Fruit fly (Drosophila melanogaster) whole organism, embryonic: ENCODE results near the gene Blm.
A peak's percentile ranks its signal among the peaks of the same experiment; 100 is the strongest.

ENCODE experiments used
- Bgb ChIP-seq: fragments of 200-800 bp; sonication (Bioruptor generic); IDR thresholded peaks from 2 replicates; pipeline ENCODE4 v1.3.6; 2022; ENCODE audit warnings: missing biosample characterization, missing genetic modification characterization; ENCODE audit not compliant: partially characterized antibody
- Blimp-1 ChIP-seq: fragments of 200-800 bp; sonication (Bioruptor generic); optimal IDR thresholded peaks from 3 replicates; lab custom pipeline; 2018; ENCODE audit warnings: missing biosample characterization, missing genetic modification characterization, mild to moderate bottlenecking, moderate library complexity, missing genetic modification reagents
- CG10654 ChIP-seq: fragments of 200-800 bp; sonication (Bioruptor generic); optimal IDR thresholded peaks from 2 replicates; lab custom pipeline; 2016; ENCODE audit warnings: missing biosample characterization, missing genetic modification characterization
- CG13894 ChIP-seq: fragments of 200-800 bp; sonication (Bioruptor generic); optimal IDR thresholded peaks from 3 replicates; lab custom pipeline; 2018; ENCODE audit warnings: missing biosample characterization, mild to moderate bottlenecking, missing genetic modification characterization, moderate library complexity
- CG14965 ChIP-seq: fragments of 200-800 bp; sonication (Bioruptor generic); optimal IDR thresholded peaks from 2 replicates; lab custom pipeline; 2016; ENCODE audit warnings: missing biosample characterization, missing genetic modification characterization, borderline replicate concordance
- CG15073 ChIP-seq: fragments of 200-800 bp; sonication (Bioruptor generic); optimal IDR thresholded peaks from 2 replicates; lab custom pipeline; 2016; ENCODE audit warnings: missing biosample characterization, missing genetic modification characterization
- CG16815 ChIP-seq: fragments of 200-800 bp; sonication (Bioruptor generic); optimal IDR thresholded peaks from 3 replicates; lab custom pipeline; 2017; ENCODE audit warnings: missing biosample characterization, mild to moderate bottlenecking, missing genetic modification characterization
- CG17385 ChIP-seq: fragments of 200-800 bp; sonication (Bioruptor generic); optimal IDR thresholded peaks from 3 replicates; lab custom pipeline; 2018; ENCODE audit warnings: missing biosample characterization, mild to moderate bottlenecking, missing genetic modification characterization
- CG2129 ChIP-seq: fragments of 200-800 bp; sonication (Bioruptor generic); IDR thresholded peaks from 2 replicates; pipeline ENCODE4 v1.3.6; 2022; ENCODE audit warnings: missing biosample characterization, missing genetic modification characterization; ENCODE audit not compliant: partially characterized antibody
- CG2199 ChIP-seq: fragments of 200-800 bp; sonication (Bioruptor generic); IDR thresholded peaks from 3 replicates; pipeline ENCODE4 v1.3.6; 2022; ENCODE audit warnings: missing biosample characterization, missing genetic modification characterization
- CG34224 ChIP-seq: fragments of 200-800 bp; sonication (Bioruptor generic); IDR thresholded peaks from 3 replicates; pipeline ENCODE4 v1.3.6; 2022; ENCODE audit warnings: missing biosample characterization, missing genetic modification characterization; ENCODE audit not compliant: partially characterized antibody
- CG42726 ChIP-seq: fragments of 200-800 bp; sonication (Bioruptor generic); IDR thresholded peaks from 2 replicates; pipeline ENCODE4 v1.3.6; 2022; ENCODE audit warnings: missing biosample characterization, missing genetic modification characterization; ENCODE audit not compliant: partially characterized antibody
- CG43689 ChIP-seq: fragments of 200-800 bp; sonication (Bioruptor generic); IDR thresholded peaks from 2 replicates; pipeline ENCODE4 v1.3.6; 2022; ENCODE audit warnings: missing biosample characterization, missing genetic modification characterization
- CG4617 ChIP-seq: fragments of 200-800 bp; sonication (Bioruptor generic); optimal IDR thresholded peaks from 3 replicates; lab custom pipeline; 2016; ENCODE audit warnings: missing biosample characterization, missing genetic modification characterization, borderline replicate concordance
- CG6654 ChIP-seq: fragments of 200-800 bp; sonication (Bioruptor generic); optimal IDR thresholded peaks from 2 replicates; lab custom pipeline; 2017; ENCODE audit warnings: missing biosample characterization, mild to moderate bottlenecking, missing genetic modification characterization
- CG7271 ChIP-seq: fragments of 200-800 bp; sonication (Bioruptor generic); optimal IDR thresholded peaks from 2 replicates; lab custom pipeline; 2018; ENCODE audit warnings: missing biosample characterization, mild to moderate bottlenecking, missing genetic modification characterization, moderate library complexity
- CG7786 ChIP-seq: fragments of 200-800 bp; sonication (Bioruptor generic); optimal IDR thresholded peaks from 2 replicates; lab custom pipeline; 2016; ENCODE audit warnings: missing biosample characterization, missing genetic modification characterization
- Dip2 ChIP-seq: fragments of 200-800 bp; sonication (Bioruptor generic); IDR thresholded peaks from 2 replicates; pipeline ENCODE4 v1.3.6; 2022; ENCODE audit warnings: missing biosample characterization, missing genetic modification characterization
- Dp ChIP-seq: fragments of 200-800 bp; sonication (Bioruptor generic); optimal IDR thresholded peaks from 2 replicates; lab custom pipeline; 2018; ENCODE audit warnings: missing biosample characterization, mild to moderate bottlenecking, missing genetic modification characterization, moderate library complexity
- E2f2 ChIP-seq: fragments of 200-800 bp; sonication (Bioruptor generic); IDR thresholded peaks from 2 replicates; pipeline ENCODE4 v1.3.6; 2022; ENCODE audit warnings: missing biosample characterization, missing genetic modification characterization
- H2.0 ChIP-seq: fragments of 200-800 bp; sonication (Bioruptor generic); IDR thresholded peaks from 2 replicates; pipeline ENCODE4 v1.3.6; 2022; ENCODE audit warnings: missing biosample characterization, missing genetic modification characterization
- HLH4C ChIP-seq: fragments of 200-800 bp; sonication (Bioruptor generic); IDR thresholded peaks from 3 replicates; pipeline ENCODE4 v1.3.6; 2022; ENCODE audit warnings: missing biosample characterization, missing genetic modification characterization; ENCODE audit not compliant: partially characterized antibody
- Hr51 ChIP-seq, 2 experiments: fragments of 200-800 bp; sonication (Bioruptor generic); optimal IDR thresholded peaks; 2 replicates in 1 of 2; 3 replicates in 1 of 2; lab custom pipeline; 2016 to 2018; ENCODE audit warnings: missing biosample characterization in 2 of 2, missing genetic modification characterization in 2 of 2, mild to moderate bottlenecking in 1 of 2, moderate library complexity in 1 of 2
- Lhr ChIP-seq: fragments of 200-800 bp; sonication (Bioruptor generic); optimal IDR thresholded peaks from 3 replicates; lab custom pipeline; 2017; ENCODE audit warnings: mild to moderate bottlenecking, missing biosample characterization, missing genetic modification reagents, missing genetic modification characterization
- Lim3 ChIP-seq: fragments of 200-800 bp; sonication (Bioruptor generic); IDR thresholded peaks from 2 replicates; pipeline ENCODE4 v1.3.6; 2022; ENCODE audit warnings: missing biosample characterization, missing genetic modification characterization
- Nf-YC ChIP-seq: fragments of 200-800 bp; optimal IDR thresholded peaks from 3 replicates; lab custom pipeline; 2019; ENCODE audit warnings: missing biosample characterization, mild to moderate bottlenecking, missing genetic modification characterization, moderate library complexity
- Trl ChIP-seq, 3 experiments: fragments of >200 bp in 2 of 3; fragments of 200-800 bp in 1 of 3; sonication (Bioruptor generic) in 1 of 3; optimal IDR thresholded peaks; 2 replicates in 1 of 3; 3 replicates in 2 of 3; lab custom pipeline; 2016 to 2017; ENCODE audit warnings: missing biosample characterization in 1 of 3, missing genetic modification characterization in 1 of 3
- ab ChIP-seq: fragments of 200-800 bp; sonication (Bioruptor generic); optimal IDR thresholded peaks from 2 replicates; lab custom pipeline; 2016; ENCODE audit warnings: missing biosample characterization, missing genetic modification characterization
- ara ChIP-seq: fragments of 200-800 bp; sonication (Bioruptor generic); IDR thresholded peaks from 2 replicates; pipeline ENCODE4 v1.3.6; 2022; ENCODE audit warnings: missing biosample characterization, missing genetic modification characterization
- br ChIP-seq: fragments of >200 bp; optimal IDR thresholded peaks from 2 replicates; lab custom pipeline; 2017
- btn ChIP-seq: fragments of 200-800 bp; sonication (Bioruptor generic); optimal IDR thresholded peaks from 2 replicates; lab custom pipeline; 2016; ENCODE audit warnings: missing biosample characterization, missing genetic modification characterization
- chif ChIP-seq, 2 experiments: fragments of 200-800 bp; sonication (Bioruptor generic); optimal IDR thresholded peaks; 3 replicates each; lab custom pipeline; 2016; ENCODE audit warnings: missing biosample characterization in 2 of 2, missing genetic modification characterization in 2 of 2
- chm ChIP-seq: fragments of 200-800 bp; sonication (Bioruptor generic); IDR thresholded peaks from 2 replicates; pipeline ENCODE4 v1.3.6; 2022; ENCODE audit warnings: missing biosample characterization, missing genetic modification characterization
- dm ChIP-seq: fragments of 200-800 bp; sonication (Bioruptor generic); optimal IDR thresholded peaks from 3 replicates; lab custom pipeline; 2016; ENCODE audit warnings: missing biosample characterization, missing genetic modification characterization
- dmrt99B ChIP-seq: fragments of 200-800 bp; sonication (Bioruptor generic); optimal IDR thresholded peaks from 2 replicates; lab custom pipeline; 2018; ENCODE audit warnings: missing biosample characterization, mild to moderate bottlenecking, missing genetic modification characterization, moderate library complexity
- ftz-f1 ChIP-seq: fragments of 200-800 bp; sonication (Bioruptor generic); optimal IDR thresholded peaks from 2 replicates; lab custom pipeline; 2016; ENCODE audit warnings: missing biosample characterization, missing genetic modification characterization
- luna ChIP-seq: fragments of 200-800 bp; sonication (Bioruptor generic); optimal IDR thresholded peaks from 2 replicates; lab custom pipeline; 2016; ENCODE audit warnings: missing biosample characterization, missing genetic modification characterization
- mirr ChIP-seq: fragments of 200-800 bp; sonication (Bioruptor generic); optimal IDR thresholded peaks from 3 replicates; lab custom pipeline; 2018; ENCODE audit warnings: missing biosample characterization, mild to moderate bottlenecking, missing genetic modification characterization
- peb ChIP-seq: fragments of 200-800 bp; sonication (Bioruptor generic); IDR thresholded peaks from 2 replicates; pipeline ENCODE4 v1.3.6; 2022; ENCODE audit warnings: missing biosample characterization, missing genetic modification characterization
- pho ChIP-seq: fragments of 200-800 bp; sonication (Bioruptor generic); optimal IDR thresholded peaks from 2 replicates; lab custom pipeline; 2016; ENCODE audit warnings: missing biosample characterization, missing genetic modification characterization
- pum ChIP-seq: fragments of 200-800 bp; sonication (Bioruptor generic); optimal IDR thresholded peaks from 2 replicates; lab custom pipeline; 2016; ENCODE audit warnings: missing biosample characterization, missing genetic modification characterization
- row ChIP-seq: fragments of 200-800 bp; sonication (Bioruptor generic); IDR thresholded peaks from 3 replicates; pipeline ENCODE4 v1.3.6; 2022; ENCODE audit warnings: missing biosample characterization, missing genetic modification characterization
- run ChIP-seq: fragments of 200-800 bp; sonication (Bioruptor generic); optimal IDR thresholded peaks from 3 replicates; lab custom pipeline; 2018; ENCODE audit warnings: missing biosample characterization, mild to moderate bottlenecking, missing genetic modification characterization
- salm ChIP-seq: fragments of 200-800 bp; sonication (Bioruptor generic); optimal IDR thresholded peaks from 2 replicates; lab custom pipeline; 2018; ENCODE audit warnings: missing biosample characterization, mild to moderate bottlenecking, missing genetic modification characterization
- slp2 ChIP-seq: fragments of 200-800 bp; sonication (Bioruptor generic); optimal IDR thresholded peaks from 2 replicates; lab custom pipeline; 2016; ENCODE audit warnings: missing biosample characterization, missing genetic modification characterization
- sna ChIP-seq: fragments of 200-800 bp; sonication (Bioruptor generic); IDR thresholded peaks from 2 replicates; pipeline ENCODE4 v1.3.6; 2022; ENCODE audit warnings: missing biosample characterization, missing genetic modification characterization; ENCODE audit not compliant: partially characterized antibody
- stwl ChIP-seq: fragments of 200-800 bp; sonication (Bioruptor generic); optimal IDR thresholded peaks from 3 replicates; lab custom pipeline; 2018; ENCODE audit warnings: missing biosample characterization, mild to moderate bottlenecking, missing genetic modification characterization, moderate library complexity
- tin ChIP-seq: fragments of 200-800 bp; sonication (Bioruptor generic); optimal IDR thresholded peaks from 3 replicates; lab custom pipeline; 2016; ENCODE audit warnings: missing biosample characterization, missing genetic modification characterization
- trh ChIP-seq: fragments of 200-800 bp; sonication (Bioruptor generic); optimal IDR thresholded peaks from 2 replicates; lab custom pipeline; 2016; ENCODE audit warnings: missing biosample characterization, missing genetic modification characterization
- unpg ChIP-seq: fragments of 200-800 bp; sonication (Bioruptor generic); optimal IDR thresholded peaks from 3 replicates; lab custom pipeline; 2018; ENCODE audit warnings: missing biosample characterization, mild to moderate bottlenecking, missing genetic modification characterization, moderate library complexity
- vfl ChIP-seq: fragments of 200-800 bp; sonication (Bioruptor generic); optimal IDR thresholded peaks from 2 replicates; lab custom pipeline; 2016; ENCODE audit warnings: missing biosample characterization, missing genetic modification characterization

The Blm gene

DNA sequence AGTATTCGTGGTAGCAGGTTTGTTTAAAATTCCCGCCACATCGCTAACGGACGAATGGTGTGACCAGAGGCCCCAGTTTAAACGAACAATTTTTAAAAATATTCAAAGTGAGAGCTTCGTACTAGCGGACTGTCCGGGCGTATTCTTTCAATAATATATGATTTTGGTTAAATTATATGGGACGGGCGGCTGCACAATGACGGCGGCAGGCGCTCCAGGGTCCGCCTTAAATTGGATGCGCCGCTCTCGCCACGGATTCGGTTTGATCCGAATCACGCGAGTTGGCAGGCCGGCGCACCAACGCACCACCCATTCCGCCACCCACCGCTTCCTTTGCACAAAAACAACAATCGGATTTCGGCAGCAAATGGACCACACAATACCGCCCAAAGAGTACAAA, 6.2 kb downstream of the Blm start, which contains the start of gene CG14721 (continued):
- peak; percentile 51 for TF ChIP-seq dm (GFP tag; lab: Kevin White, UChicago)
- TF ChIP-seq CG15073 = no peak
- peak in 1 of 2 experiments; percentile 25 for TF ChIP-seq chif (GFP tag; optimal IDR thresholded peaks at IDR 0.05; lab: Kevin White, UChicago)
- TF ChIP-seq trh (GFP tag; lab: Kevin White, UChicago) = no peak
- TF ChIP-seq row (GFP tag; lab: Robert Waterston, UW) = peak; percentile 49; the same call in 2 of the 3 replicates
- TF ChIP-seq CG2199 (GFP tag; lab: Robert Waterston, UW) = no peak
- peak; percentile 52; the same call in 2 of the 3 replicates for TF ChIP-seq CG34224 (GFP tag; lab: Robert Waterston, UW)
- no peak for TF ChIP-seq CG10654 (GFP tag; lab: Kevin White, UChicago)
- TF ChIP-seq CG43689 (GFP tag; lab: Robert Waterston, UW) = no peak
- no peak for TF ChIP-seq CG7271 (tag; lab: Kevin White, UChicago)
- peak; percentile 10 for TF ChIP-seq tin (GFP tag; lab: Kevin White, UChicago)
- TF ChIP-seq peb (GFP tag; lab: Robert Waterston, UW) = no peak
- TF ChIP-seq CG7786 (GFP tag; lab: Kevin White, UChicago) = no peak
- no peak for TF ChIP-seq CG42726 (GFP tag; lab: Robert Waterston, UW)
- TF ChIP-seq Lhr (GFP tag; lab: Kevin White, UChicago) = peak; percentile 57
- TF ChIP-seq run = no peak
- no peak for TF ChIP-seq ara (GFP tag; lab: Robert Waterston, UW)
- no peak for TF ChIP-seq btn (GFP tag; lab: Kevin White, UChicago)
- no peak for TF ChIP-seq pho (GFP tag; lab: Kevin White, UChicago)
- no peak for TF ChIP-seq br (lab: Kevin White, UChicago)
- no peak for TF ChIP-seq luna (GFP tag; lab: Kevin White, UChicago)
- no peak for TF ChIP-seq vfl (GFP tag; lab: Kevin White, UChicago)
- TF ChIP-seq CG6654 = no peak
- TF ChIP-seq Trl (optimal IDR thresholded peaks at IDR 0.05; lab: Kevin White, UChicago) = no peak
- no peak for TF ChIP-seq Trl (GFP tag; optimal IDR thresholded peaks at IDR 0.05; lab: Kevin White, UChicago)
- no peak for TF ChIP-seq unpg (GFP tag; lab: Kevin White, UChicago)
- TF ChIP-seq slp2 (GFP tag; lab: Kevin White, UChicago) = no peak
- TF ChIP-seq CG4617 = peak; percentile 53
- peak; percentile 96 for TF ChIP-seq E2f2 (GFP tag; lab: Robert Waterston, UW)
- TF ChIP-seq ftz-f1 (GFP tag; lab: Kevin White, UChicago) = no peak
- peak; percentile 90 for TF ChIP-seq Dp (GFP tag; lab: Kevin White, UChicago)
- peak; percentile 36; the same call in 1 of the 2 replicates for TF ChIP-seq Bgb
- TF ChIP-seq stwl (tag; lab: Kevin White, UChicago) = peak; percentile 37
- TF ChIP-seq Blimp-1 (GFP tag; lab: Kevin White, UChicago) = no peak
- TF ChIP-seq Hr51 (GFP tag; optimal IDR thresholded peaks at IDR 0.05; lab: Kevin White, UChicago) = peak in 1 of 2 experiments; percentile 14
- no peak for TF ChIP-seq Dip2 (GFP tag; lab: Robert Waterston, UW)
- TF ChIP-seq Lim3 = no peak
- no peak for TF ChIP-seq salm (tag; lab: Kevin White, UChicago)
- TF ChIP-seq H2.0 (GFP tag; lab: Robert Waterston, UW) = no peak
- TF ChIP-seq chm (GFP tag; lab: Robert Waterston, UW) = no peak
- no peak for TF ChIP-seq Nf-YC (tag; lab: Kevin White, UChicago)
- TF ChIP-seq HLH4C (GFP tag; lab: Robert Waterston, UW) = peak; percentile 37; the same call in 1 of the 3 replicates
- peak; percentile 33 for TF ChIP-seq pum (GFP tag; lab: Kevin White, UChicago)
- no peak for TF ChIP-seq CG17385
- no peak for TF ChIP-seq CG2129 (GFP tag; lab: Robert Waterston, UW)
- no peak for TF ChIP-seq ab (GFP tag; lab: Kevin White, UChicago)
- no peak for TF ChIP-seq CG13894 (tag; lab: Kevin White, UChicago)
- TF ChIP-seq CG16815 (GFP tag; lab: Kevin White, UChicago) = no peak
- no peak for TF ChIP-seq CG14965 (GFP tag; lab: Kevin White, UChicago)
- TF ChIP-seq mirr (GFP tag; lab: Kevin White, UChicago) = no peak
- no peak for TF ChIP-seq sna
- no peak for TF ChIP-seq dmrt99B (tag; lab: Kevin White, UChicago)
